Worm (Caenorhabditis elegans) whole organism, late embryonic: ENCODE measurements around the gene vha-2.

Experiments used
- C08G9.2 ChIP-seq: sonication (generic microtip); optimal IDR thresholded peaks from 2 replicates; lab custom pipeline; 2016; ENCODE audit warnings: mild to moderate bottlenecking, missing genetic modification characterization, moderate library complexity, missing compliant biosample characterization
- C38D4.7 ChIP-seq: fragments of 200-800 bp; sonication (Bioruptor generic); optimal IDR thresholded peaks from 2 replicates; lab custom pipeline; 2018; ENCODE audit warnings: mild to moderate bottlenecking, missing genetic modification characterization, moderate library complexity, missing compliant biosample characterization
- F13H6.1 ChIP-seq: sonication (generic microtip); optimal IDR thresholded peaks from 2 replicates; lab custom pipeline; 2016; ENCODE audit warnings: missing genetic modification characterization, missing compliant biosample characterization
- K02D7.2 ChIP-seq: sonication (generic microtip); optimal IDR thresholded peaks from 2 replicates; lab custom pipeline; 2017; ENCODE audit warnings: mild to moderate bottlenecking, missing genetic modification characterization, missing compliant biosample characterization
- K09A11.1 ChIP-seq: sonication (generic microtip); optimal IDR thresholded peaks from 2 replicates; lab custom pipeline; 2017; ENCODE audit warnings: antibody characterized with exemption, mild to moderate bottlenecking, missing genetic modification characterization, missing compliant biosample characterization; ENCODE audit not compliant: insufficient read depth
- Y22D7AL.16 ChIP-seq: sonication (generic microtip); optimal IDR thresholded peaks from 2 replicates; lab custom pipeline; 2016; ENCODE audit warnings: missing genetic modification characterization, missing compliant biosample characterization
- ahr-1 ChIP-seq: sonication (generic microtip); optimal IDR thresholded peaks from 2 replicates; lab custom pipeline; 2016; ENCODE audit warnings: missing genetic modification characterization, missing compliant biosample characterization
- ama-1 ChIP-seq: fragments of 150-350 bp; optimal IDR thresholded peaks from 2 replicates; lab custom pipeline; 2014
- ceh-14 ChIP-seq: sonication (generic microtip); optimal IDR thresholded peaks from 2 replicates; lab custom pipeline; 2016; ENCODE audit warnings: missing genotype, missing genetic modification characterization, missing compliant biosample characterization
- ceh-18 ChIP-seq: sonication (generic microtip); optimal IDR thresholded peaks from 2 replicates; lab custom pipeline; 2016; ENCODE audit warnings: missing genetic modification characterization, missing compliant biosample characterization
- ceh-19 ChIP-seq: fragments of 200-800 bp; sonication (Bioruptor generic); optimal IDR thresholded peaks from 2 replicates; lab custom pipeline; 2018; ENCODE audit warnings: mild to moderate bottlenecking, missing genetic modification characterization, missing compliant biosample characterization
- ceh-2 ChIP-seq: sonication (generic microtip); optimal IDR thresholded peaks from 2 replicates; lab custom pipeline; 2016; ENCODE audit warnings: missing genotype, missing genetic modification characterization, missing compliant biosample characterization
- ceh-31 ChIP-seq: sonication (generic microtip); optimal IDR thresholded peaks from 2 replicates; lab custom pipeline; 2016; ENCODE audit warnings: missing genetic modification characterization, missing compliant biosample characterization
- ceh-45 ChIP-seq: fragments of 200-800 bp; sonication (Bioruptor generic); IDR thresholded peaks from 2 replicates; pipeline ENCODE4 v1.3.6; 2022; ENCODE audit warnings: missing genetic modification reagents, missing genetic modification characterization, missing compliant biosample characterization
- ceh-48 ChIP-seq: sonication (generic microtip); optimal IDR thresholded peaks from 2 replicates; lab custom pipeline; 2016; ENCODE audit warnings: missing genetic modification characterization, inconsistent platforms, missing compliant biosample characterization
- ceh-6 ChIP-seq: fragments of 200-800 bp; sonication (Bioruptor generic); optimal IDR thresholded peaks from 2 replicates; lab custom pipeline; 2018; ENCODE audit warnings: mild to moderate bottlenecking, missing genetic modification characterization, missing compliant biosample characterization
- ceh-9 ChIP-seq: sonication (generic microtip); optimal IDR thresholded peaks from 2 replicates; lab custom pipeline; 2016; ENCODE audit warnings: mild to moderate bottlenecking, missing genetic modification characterization, inconsistent platforms, missing compliant biosample characterization
- dmd-4 ChIP-seq: sonication (generic microtip); optimal IDR thresholded peaks from 2 replicates; lab custom pipeline; 2016; ENCODE audit warnings: borderline replicate concordance, missing genetic modification characterization, missing compliant biosample characterization
- elt-2 ChIP-seq: sonication (generic microtip); optimal IDR thresholded peaks from 2 replicates; lab custom pipeline; 2016; ENCODE audit warnings: missing genetic modification reagents, missing genetic modification characterization, missing compliant biosample characterization
- elt-4 ChIP-seq: sonication (generic microtip); optimal IDR thresholded peaks from 2 replicates; lab custom pipeline; 2016; ENCODE audit warnings: missing genetic modification characterization, missing compliant biosample characterization
- ets-4 ChIP-seq: sonication (generic microtip); optimal IDR thresholded peaks from 2 replicates; lab custom pipeline; 2016; ENCODE audit warnings: missing genetic modification characterization, missing compliant biosample characterization
- fax-1 ChIP-seq: sonication (generic microtip); optimal IDR thresholded peaks from 2 replicates; lab custom pipeline; 2016; ENCODE audit warnings: missing genotype, missing genetic modification characterization, missing compliant biosample characterization
- fkh-10 ChIP-seq: fragments of 150-350 bp; optimal IDR thresholded peaks from 2 replicates; lab custom pipeline; 2014; ENCODE audit warnings: missing biosample characterization, missing genetic modification reagents, missing genetic modification characterization
- gmeb-2 ChIP-seq: sonication (generic microtip); optimal IDR thresholded peaks from 2 replicates; lab custom pipeline; 2016; ENCODE audit warnings: missing genetic modification characterization, inconsistent platforms, missing compliant biosample characterization
- hlh-13 ChIP-seq: fragments of 200-800 bp; sonication (Bioruptor generic); optimal IDR thresholded peaks from 2 replicates; lab custom pipeline; 2018; ENCODE audit warnings: mild to moderate bottlenecking, missing genetic modification characterization, missing compliant biosample characterization
- hlh-15 ChIP-seq: sonication (generic microtip); optimal IDR thresholded peaks from 2 replicates; lab custom pipeline; 2016; ENCODE audit warnings: missing genetic modification characterization, missing compliant biosample characterization
- hlh-30 ChIP-seq: sonication (generic microtip); optimal IDR thresholded peaks from 2 replicates; lab custom pipeline; 2017; ENCODE audit warnings: antibody characterized with exemption, missing genetic modification characterization, missing compliant biosample characterization; ENCODE audit not compliant: insufficient read depth
- hlh-8 ChIP-seq: sonication (generic microtip); optimal IDR thresholded peaks from 2 replicates; lab custom pipeline; 2016; ENCODE audit warnings: missing genotype, missing genetic modification characterization, missing compliant biosample characterization
- lin-11 ChIP-seq: fragments of 200-800 bp; sonication (Bioruptor generic); optimal IDR thresholded peaks from 2 replicates; lab custom pipeline; 2018; ENCODE audit warnings: mild to moderate bottlenecking, missing genetic modification characterization, missing compliant biosample characterization
- madf-2 ChIP-seq: sonication (generic microtip); optimal IDR thresholded peaks from 2 replicates; lab custom pipeline; 2017; ENCODE audit warnings: missing genetic modification characterization, missing compliant biosample characterization
- nfya-1 ChIP-seq: sonication (generic microtip); optimal IDR thresholded peaks from 2 replicates; lab custom pipeline; 2017; ENCODE audit warnings: missing genetic modification characterization, mild to moderate bottlenecking, missing compliant biosample characterization, antibody characterized with exemption, moderate library complexity
- nhr-11 ChIP-seq: fragments of 150-350 bp; optimal IDR thresholded peaks from 2 replicates; lab custom pipeline; 2014; ENCODE audit warnings: missing biosample characterization, missing genetic modification characterization
- nhr-232 ChIP-seq: sonication (generic microtip); optimal IDR thresholded peaks from 2 replicates; lab custom pipeline; 2016; ENCODE audit warnings: missing genetic modification characterization, missing compliant biosample characterization
- npax-4 ChIP-seq: sonication (generic microtip); optimal IDR thresholded peaks from 2 replicates; lab custom pipeline; 2016; ENCODE audit warnings: missing genetic modification characterization, missing compliant biosample characterization
- pag-3 ChIP-seq: sonication (generic microtip); optimal IDR thresholded peaks from 2 replicates; lab custom pipeline; 2016; ENCODE audit warnings: missing compliant biosample characterization, missing genetic modification characterization, borderline replicate concordance
- pat-9 ChIP-seq: fragments of 200-800 bp; sonication (Bioruptor generic); optimal IDR thresholded peaks from 2 replicates; lab custom pipeline; 2018; ENCODE audit warnings: mild to moderate bottlenecking, missing genetic modification characterization, moderate library complexity, missing compliant biosample characterization
- pha-2 ChIP-seq: sonication (generic microtip); optimal IDR thresholded peaks from 2 replicates; lab custom pipeline; 2017; ENCODE audit warnings: mild to moderate bottlenecking, missing genetic modification characterization, missing compliant biosample characterization
- pha-4 ChIP-seq: fragments of 150-350 bp; optimal IDR thresholded peaks from 2 replicates; lab custom pipeline; 2018; ENCODE audit warnings: missing biosample characterization, missing genetic modification reagents, missing genetic modification characterization
- pqm-1 ChIP-seq: sonication (generic microtip); optimal IDR thresholded peaks from 2 replicates; lab custom pipeline; 2016; ENCODE audit warnings: missing genetic modification characterization, missing compliant biosample characterization
- pros-1 ChIP-seq: fragments of 150-350 bp; optimal IDR thresholded peaks from 2 replicates; lab custom pipeline; 2014; ENCODE audit warnings: missing biosample characterization, missing genetic modification reagents, missing genetic modification characterization
- sdc-2 ChIP-seq: sonication (generic microtip); optimal IDR thresholded peaks from 2 replicates; lab custom pipeline; 2016; ENCODE audit warnings: missing genotype, missing genetic modification characterization, missing compliant biosample characterization
- sox-2 ChIP-seq: fragments of 200-800 bp; sonication (Bioruptor generic); IDR thresholded peaks from 2 replicates; pipeline ENCODE4 v1.3.6; 2022; ENCODE audit warnings: missing genetic modification reagents, missing genetic modification characterization, missing compliant biosample characterization
- sox-4 ChIP-seq: sonication (generic microtip); optimal IDR thresholded peaks from 2 replicates; lab custom pipeline; 2017; ENCODE audit warnings: mild to moderate bottlenecking, missing genetic modification characterization, inconsistent platforms, missing compliant biosample characterization
- syd-9 ChIP-seq: sonication (generic microtip); optimal IDR thresholded peaks from 2 replicates; lab custom pipeline; 2016; ENCODE audit warnings: mild to moderate bottlenecking, missing genetic modification characterization, moderate library complexity, missing compliant biosample characterization
- tbx-2 ChIP-seq: sonication (generic microtip); optimal IDR thresholded peaks from 2 replicates; lab custom pipeline; 2016; ENCODE audit warnings: missing genetic modification characterization, missing compliant biosample characterization
- tbx-7 ChIP-seq: sonication (generic microtip); optimal IDR thresholded peaks from 2 replicates; lab custom pipeline; 2016; ENCODE audit warnings: missing genotype, missing genetic modification characterization, missing compliant biosample characterization
- ttx-3 ChIP-seq: sonication (generic microtip); optimal IDR thresholded peaks from 2 replicates; lab custom pipeline; 2016; ENCODE audit warnings: missing genetic modification reagents, missing genetic modification characterization, missing compliant biosample characterization
- unc-3 ChIP-seq, 2 experiments: fragments of 200-800 bp in 1 of 2; sonication (Bioruptor generic) in 1 of 2; sonication (generic microtip) in 1 of 2; conservative IDR thresholded peaks in 1 of 2; optimal IDR thresholded peaks in 1 of 2; 2 replicates each; pipeline versions ENCODE4 v1.3.6 to Lab custom; 2016 to 2022; ENCODE audit warnings: missing compliant biosample characterization in 2 of 2, missing genetic modification characterization in 2 of 2, missing genetic modification reagents in 1 of 2
- unc-42 ChIP-seq: sonication (generic microtip); optimal IDR thresholded peaks from 2 replicates; lab custom pipeline; 2016; ENCODE audit warnings: missing genotype, missing genetic modification characterization, missing compliant biosample characterization
- unc-86 ChIP-seq: sonication (generic microtip); optimal IDR thresholded peaks from 2 replicates; lab custom pipeline; 2016; ENCODE audit warnings: missing genetic modification characterization, missing compliant biosample characterization
- zip-5 ChIP-seq: sonication (generic microtip); optimal IDR thresholded peaks from 2 replicates; lab custom pipeline; 2016; ENCODE audit warnings: missing genetic modification characterization, missing compliant biosample characterization
- ztf-16 ChIP-seq: sonication (generic microtip); optimal IDR thresholded peaks from 2 replicates; lab custom pipeline; 2017; ENCODE audit warnings: missing genetic modification characterization, missing compliant biosample characterization

vha-2 gene

DNA sequence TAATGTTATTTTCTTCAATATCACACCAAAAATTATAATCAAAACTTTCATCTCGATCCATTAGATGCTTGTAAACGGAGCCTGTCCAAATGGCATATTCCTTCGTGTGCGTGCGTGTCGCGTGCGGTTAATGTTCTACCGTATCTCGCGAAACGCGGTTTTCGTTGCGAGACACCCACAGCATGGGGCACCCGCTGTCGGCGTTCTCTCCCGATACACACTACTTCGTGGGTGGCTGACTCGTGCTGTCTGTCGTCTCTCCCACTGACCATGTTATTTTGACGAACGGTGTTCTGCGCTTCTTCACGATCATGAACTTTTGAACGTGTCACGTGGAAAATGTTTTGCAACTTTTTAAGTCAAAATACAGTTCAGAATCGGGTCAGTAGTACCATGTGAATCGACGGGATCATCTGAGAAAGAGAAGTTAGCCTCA is 16.5 kb upstream of the vha-2 start:
- no peak for TF ChIP-seq hlh-15 (tag; lab: Kevin White, UChicago)
- TF ChIP-seq hlh-13 (GFP tag; lab: Kevin White, UChicago) = no peak
- TF ChIP-seq fkh-10 (GFP tag; lab: Kevin White, UChicago) = no peak
- TF ChIP-seq hlh-8 (tag; lab: Kevin White, UChicago) = peak; percentile 50
- peak; percentile 51 for TF ChIP-seq ceh-2 (tag; lab: Kevin White, UChicago)
- TF ChIP-seq unc-3 (GFP tag; conservative IDR thresholded peaks at IDR 0.05; lab: Robert Waterston, UW) = peak; percentile 68
- TF ChIP-seq unc-3 (tag; optimal IDR thresholded peaks at IDR 0.05; lab: Kevin White, UChicago) = peak; percentile 39
- peak; percentile 65 for TF ChIP-seq gmeb-2 (tag; lab: Kevin White, UChicago)
- no peak for TF ChIP-seq nhr-232 (tag; lab: Kevin White, UChicago)
- TF ChIP-seq elt-4 (tag; lab: Kevin White, UChicago) = no peak
- peak; percentile 96 for TF ChIP-seq hlh-30 (tag; lab: Kevin White, UChicago)
- TF ChIP-seq dmd-4 = peak; percentile 79
- peak; percentile 99 for TF ChIP-seq nfya-1 (tag; lab: Kevin White, UChicago)
- peak; percentile 66 for TF ChIP-seq C38D4.7 (GFP tag; lab: Kevin White, UChicago)
- TF ChIP-seq pat-9 (tag; lab: Kevin White, UChicago) = peak; percentile 77
- TF ChIP-seq lin-11 (tag; lab: Kevin White, UChicago) = peak; percentile 31
- TF ChIP-seq fax-1 (tag; lab: Kevin White, UChicago) = peak; percentile 43
- peak; percentile 61 for TF ChIP-seq sox-2 (GFP tag; lab: Robert Waterston, UW)
- TF ChIP-seq tbx-2 = peak; percentile 92
- TF ChIP-seq tbx-7 (tag; lab: Kevin White, UChicago) = peak; percentile 59
- peak; percentile 79 for TF ChIP-seq ceh-6
- no peak for TF ChIP-seq nhr-11 (tag; lab: Kevin White, UChicago)
- TF ChIP-seq npax-4 (tag; lab: Kevin White, UChicago) = no peak
- peak; percentile 93 for TF ChIP-seq ceh-18 (tag; lab: Kevin White, UChicago)
- peak; percentile 57 for TF ChIP-seq pqm-1 (tag; lab: Kevin White, UChicago)
- peak; percentile 72 for TF ChIP-seq sox-4 (tag; lab: Kevin White, UChicago)
- TF ChIP-seq zip-5 = peak; percentile 9
- TF ChIP-seq elt-2 (tag; lab: Kevin White, UChicago) = peak; percentile 78
- peak; percentile 92 for TF ChIP-seq pros-1
- TF ChIP-seq ets-4 (tag; lab: Kevin White, UChicago) = peak; percentile 62
- TF ChIP-seq K02D7.2 (tag; lab: Kevin White, UChicago) = peak; percentile 29
- TF ChIP-seq ceh-45 (GFP tag; lab: Robert Waterston, UW) = peak; percentile 55
- TF ChIP-seq ttx-3 = peak; percentile 22
- peak; percentile 54 for TF ChIP-seq ceh-14 (tag; lab: Kevin White, UChicago)
- peak; percentile 84 for TF ChIP-seq syd-9 (tag; lab: Kevin White, UChicago)
- TF ChIP-seq unc-42 (tag; lab: Kevin White, UChicago) = peak; percentile 82
- TF ChIP-seq ceh-31 (tag; lab: Kevin White, UChicago) = peak; percentile 88
- TF ChIP-seq ceh-9 (tag; lab: Kevin White, UChicago) = no peak
- peak; percentile 79 for TF ChIP-seq pha-2 (tag; lab: Kevin White, UChicago)
- TF ChIP-seq ceh-48 (tag; lab: Kevin White, UChicago) = no peak
- TF ChIP-seq ahr-1 (tag; lab: Kevin White, UChicago) = peak; percentile 8
- peak; percentile 45 for TF ChIP-seq sdc-2
- no peak for TF ChIP-seq pha-4 (tag; lab: Kevin White, UChicago)
- peak; percentile 96 for TF ChIP-seq ama-1 (lab: Kevin White, UChicago)
- TF ChIP-seq ztf-16 (tag; lab: Kevin White, UChicago) = peak; percentile 81
- peak; percentile 52 for TF ChIP-seq unc-86
- peak; percentile 76 for TF ChIP-seq ceh-19 (GFP tag; lab: Kevin White, UChicago)
- TF ChIP-seq K09A11.1 (tag; lab: Kevin White, UChicago) = peak; percentile 36
- TF ChIP-seq F13H6.1 (tag; lab: Kevin White, UChicago) = peak; percentile 89
- TF ChIP-seq pag-3 (tag; lab: Kevin White, UChicago) = no peak
- TF ChIP-seq Y22D7AL.16 (tag; lab: Kevin White, UChicago) = peak; percentile 51
- peak; percentile 76 for TF ChIP-seq madf-2
- TF ChIP-seq C08G9.2 (tag; lab: Kevin White, UChicago) = peak; percentile 57
